Fruit fly (Drosophila melanogaster) whole organism, wandering third instar larva: Measurements from ENCODE around the gene CG6693.
A peak's percentile ranks its signal among the peaks of the same experiment; 100 is the strongest.

Experiments used
- Abd-B ChIP-seq: fragments of >200 bp; optimal IDR thresholded peaks from 2 replicates; lab custom pipeline; 2017; ENCODE audit warnings: missing biosample characterization, missing genetic modification characterization
- CG32264 ChIP-seq: fragments of 200-800 bp; sonication (Bioruptor generic); optimal IDR thresholded peaks from 2 replicates; lab custom pipeline; 2016; ENCODE audit warnings: missing biosample characterization, missing genetic modification characterization
- CG9705 ChIP-seq: fragments of 200-800 bp; sonication (Bioruptor generic); optimal IDR thresholded peaks from 2 replicates; lab custom pipeline; 2018; ENCODE audit warnings: missing biosample characterization, mild to moderate bottlenecking, missing genetic modification characterization
- CrebA ChIP-seq: fragments of 200-800 bp; sonication (Bioruptor generic); optimal IDR thresholded peaks from 2 replicates; lab custom pipeline; 2016; ENCODE audit warnings: missing biosample characterization, mild to moderate bottlenecking, missing genetic modification characterization, borderline replicate concordance
- Dfd ChIP-seq: fragments of >200 bp; optimal IDR thresholded peaks from 2 replicates; lab custom pipeline; 2017; ENCODE audit warnings: missing biosample characterization, missing genetic modification characterization
- Dif ChIP-seq: fragments of 200-275, 200-300 bp; sonication (Bioruptor generic); optimal IDR thresholded peaks from 2 replicates; lab custom pipeline; 2018; ENCODE audit warnings: missing biosample characterization, missing genetic modification characterization; ENCODE audit not compliant: partially characterized antibody
- GATAd ChIP-seq: sonication (Bioruptor generic); optimal IDR thresholded peaks from 2 replicates; lab custom pipeline; 2016; ENCODE audit warnings: missing biosample characterization, missing genetic modification characterization
- HLH106 ChIP-seq: fragments of 200-800 bp; optimal IDR thresholded peaks from 3 replicates; lab custom pipeline; 2019; ENCODE audit warnings: missing biosample characterization, mild to moderate bottlenecking, missing genetic modification characterization, moderate library complexity
- Hnf4 ChIP-seq: fragments of 200-800 bp; sonication (Bioruptor generic); optimal IDR thresholded peaks from 2 replicates; lab custom pipeline; 2016; ENCODE audit warnings: missing biosample characterization, mild to moderate bottlenecking, missing genetic modification characterization
- Hr78 ChIP-seq: fragments of >200 bp; optimal IDR thresholded peaks from 2 replicates; lab custom pipeline; 2017; ENCODE audit warnings: missing biosample characterization, missing genetic modification characterization
- Hr83 ChIP-seq: fragments of 200-300 bp; sonication (Bioruptor generic); optimal IDR thresholded peaks from 2 replicates; lab custom pipeline; 2016; ENCODE audit warnings: missing biosample characterization, mild to moderate bottlenecking, missing genetic modification characterization, moderate library complexity; ENCODE audit not compliant: poor library complexity, severe bottlenecking
- Jra ChIP-seq: sonication (Bioruptor generic); optimal IDR thresholded peaks from 2 replicates; lab custom pipeline; 2016; ENCODE audit warnings: missing biosample characterization, missing genetic modification characterization
- Mio ChIP-seq: sonication (Bioruptor generic); optimal IDR thresholded peaks from 2 replicates; lab custom pipeline; 2016; ENCODE audit warnings: missing biosample characterization, missing genetic modification characterization
- Myc ChIP-seq: fragments of >200 bp; optimal IDR thresholded peaks from 2 replicates; lab custom pipeline; 2017
- N ChIP-seq: fragments of >200 bp; optimal IDR thresholded peaks from 2 replicates; lab custom pipeline; 2018; ENCODE audit warnings: missing biosample characterization, missing external identifiers, missing genetic modification characterization
- OdsH ChIP-seq: fragments of 200-800 bp; sonication (Bioruptor generic); optimal IDR thresholded peaks from 2 replicates; lab custom pipeline; 2016; ENCODE audit warnings: missing biosample characterization, mild to moderate bottlenecking, missing genetic modification characterization
- Rel ChIP-seq, 2 experiments: fragments of 200-800 bp; sonication (Bioruptor generic) in 1 of 2; optimal IDR thresholded peaks; 2 replicates in 1 of 2; 3 replicates in 1 of 2; lab custom pipeline; 2016 to 2019; ENCODE audit warnings: mild to moderate bottlenecking in 2 of 2, missing biosample characterization in 2 of 2, missing genetic modification characterization in 2 of 2, moderate library complexity in 1 of 2
- Sp1 ChIP-seq: fragments of 200-800 bp; sonication (Bioruptor generic); optimal IDR thresholded peaks from 3 replicates; lab custom pipeline; 2019; ENCODE audit warnings: missing biosample characterization, mild to moderate bottlenecking, missing genetic modification characterization, moderate library complexity
- Vsx2 ChIP-seq: fragments of 200-300, 225-300 bp; sonication (Bioruptor generic); optimal IDR thresholded peaks from 2 replicates; lab custom pipeline; 2018; ENCODE audit warnings: missing biosample characterization, missing genetic modification characterization; ENCODE audit not compliant: partially characterized antibody
- br ChIP-seq: fragments of 200-800 bp; sonication (Bioruptor generic); optimal IDR thresholded peaks from 2 replicates; lab custom pipeline; 2016; ENCODE audit warnings: missing biosample characterization, missing genetic modification characterization
- brk ChIP-seq: fragments of 200-800 bp; sonication (Bioruptor generic); optimal IDR thresholded peaks from 2 replicates; lab custom pipeline; 2016; ENCODE audit warnings: missing biosample characterization, mild to moderate bottlenecking, missing genetic modification characterization
- dl ChIP-seq, 2 experiments: fragments of 175-275, 200-275 bp in 1 of 2; fragments of 200-275 bp in 1 of 2; sonication (Bioruptor generic); optimal IDR thresholded peaks; lab custom pipeline; 2018; ENCODE audit warnings: mild to moderate bottlenecking in 2 of 2, missing biosample characterization in 2 of 2, missing genetic modification characterization in 2 of 2, moderate library complexity in 2 of 2; ENCODE audit not compliant: partially characterized antibody in 2 of 2, insufficient read depth in 1 of 2
- dmrt93B ChIP-seq: fragments of 200-800 bp; sonication (Bioruptor generic); optimal IDR thresholded peaks from 2 replicates; lab custom pipeline; 2018; ENCODE audit warnings: missing biosample characterization, mild to moderate bottlenecking, missing genetic modification characterization
- dsf ChIP-seq: sonication (Bioruptor generic); optimal IDR thresholded peaks from 2 replicates; lab custom pipeline; 2016; ENCODE audit warnings: missing biosample characterization, missing genetic modification characterization, borderline replicate concordance
- ey ChIP-seq: fragments of 200-800 bp; sonication (Bioruptor generic); optimal IDR thresholded peaks from 2 replicates; lab custom pipeline; 2016; ENCODE audit warnings: missing biosample characterization, missing genetic modification characterization
- foxo ChIP-seq, 2 experiments: fragments of 200-800 bp; sonication (Bioruptor generic); optimal IDR thresholded peaks; 2 replicates in 1 of 2; 3 replicates in 1 of 2; lab custom pipeline; 2016 to 2017; ENCODE audit warnings: missing biosample characterization in 2 of 2, missing genetic modification characterization in 2 of 2
- fru ChIP-seq: fragments of 200-800 bp; sonication (Bioruptor generic); optimal IDR thresholded peaks from 3 replicates; lab custom pipeline; 2016; ENCODE audit warnings: missing biosample characterization, mild to moderate bottlenecking, missing genetic modification characterization
- h ChIP-seq: fragments of 200-800 bp; sonication (Bioruptor generic); optimal IDR thresholded peaks from 3 replicates; lab custom pipeline; 2016; ENCODE audit warnings: missing biosample characterization, mild to moderate bottlenecking, missing genetic modification characterization
- jim ChIP-seq: fragments of 175-275, 200-325 bp; sonication (Bioruptor generic); optimal IDR thresholded peaks from 2 replicates; lab custom pipeline; 2016; ENCODE audit warnings: missing biosample characterization, mild to moderate bottlenecking, missing genetic modification characterization
- lola ChIP-seq: fragments of >200 bp; optimal IDR thresholded peaks from 2 replicates; lab custom pipeline; 2017; ENCODE audit warnings: missing biosample characterization, missing genetic modification characterization
- pan ChIP-seq: fragments of >200 bp; optimal IDR thresholded peaks from 2 replicates; lab custom pipeline; 2017
- psq ChIP-seq: fragments of 200-800 bp; sonication (Bioruptor generic); optimal IDR thresholded peaks from 3 replicates; lab custom pipeline; 2017; ENCODE audit warnings: missing biosample characterization, mild to moderate bottlenecking, missing genetic modification characterization, moderate library complexity
- rgr ChIP-seq: fragments of 200-800 bp; sonication (Bioruptor generic); optimal IDR thresholded peaks from 3 replicates; lab custom pipeline; 2016; ENCODE audit warnings: missing biosample characterization, mild to moderate bottlenecking, missing genetic modification characterization
- sage ChIP-seq: fragments of 200-800 bp; sonication (Bioruptor generic); optimal IDR thresholded peaks from 2 replicates; lab custom pipeline; 2016; ENCODE audit warnings: missing biosample characterization, mild to moderate bottlenecking, missing genetic modification characterization
- sv ChIP-seq: fragments of 200-800 bp; sonication (Bioruptor generic); optimal IDR thresholded peaks from 3 replicates; lab custom pipeline; 2016; ENCODE audit warnings: missing biosample characterization, missing genetic modification characterization
- tai ChIP-seq: sonication (Bioruptor generic); optimal IDR thresholded peaks from 2 replicates; lab custom pipeline; 2016; ENCODE audit warnings: missing biosample characterization, missing genetic modification characterization
- usp ChIP-seq: fragments of >200 bp; optimal IDR thresholded peaks from 2 replicates; lab custom pipeline; 2017; ENCODE audit warnings: missing biosample characterization, missing genetic modification characterization
- woc ChIP-seq: sonication (Bioruptor generic); optimal IDR thresholded peaks from 2 replicates; lab custom pipeline; 2016; ENCODE audit warnings: missing biosample characterization, mild to moderate bottlenecking, missing genetic modification characterization

Gene CG6693

dm6 chr3R:11208766-11209331 is 12.6 kb downstream of the CG6693 start:
- TF ChIP-seq brk (GFP tag; lab: Kevin White, UChicago) (peak; percentile 6), usp (no peak), jim (no peak), CrebA (no peak), Myc (lab: Kevin White, UChicago) (peak; percentile 13), br (no peak), Mio (no peak), Rel (GFP tag; optimal IDR thresholded peaks at IDR 0.05; lab: Kevin White, UChicago) (no peak), Rel (tag; optimal IDR thresholded peaks at IDR 0.05; lab: Kevin White, UChicago) (no peak), pan (lab: Kevin White, UChicago) (no peak)

- TF ChIP-seq Myc (lab: Kevin White, UChicago) = no peak
- TF ChIP-seq br = peak; percentile 56
- TF ChIP-seq foxo (GFP tag; optimal IDR thresholded peaks at IDR 0.05; lab: Kevin White, UChicago) = peak; percentile 39 to 81
- TF ChIP-seq Dfd (GFP tag; lab: Kevin White, UChicago) = no peak
- no peak for TF ChIP-seq Hr78 (GFP tag; lab: Kevin White, UChicago)
- TF ChIP-seq N = no peak
- TF ChIP-seq Sp1 (GFP tag; lab: Kevin White, UChicago) = peak; percentile 74
- peak; percentile 53 for TF ChIP-seq woc (GFP tag; lab: Kevin White, UChicago)
- no peak for TF ChIP-seq Abd-B (GFP tag; lab: Kevin White, UChicago)
- peak; percentile 80 for TF ChIP-seq sage (GFP tag; lab: Kevin White, UChicago)
- peak; percentile 76 for TF ChIP-seq fru (GFP tag; lab: Kevin White, UChicago)
- TF ChIP-seq CG32264 = peak; percentile 55
- peak; percentile 39 for TF ChIP-seq sv (GFP tag; lab: Kevin White, UChicago)
- TF ChIP-seq OdsH (GFP tag; lab: Kevin White, UChicago) = peak; percentile 85
- TF ChIP-seq brk (GFP tag; lab: Kevin White, UChicago) = peak; percentile 86
- no peak for TF ChIP-seq CG9705 (GFP tag; lab: Kevin White, UChicago)
- TF ChIP-seq rgr (GFP tag; lab: Kevin White, UChicago) = peak; percentile 86
- peak; percentile 77 for TF ChIP-seq Rel (GFP tag; optimal IDR thresholded peaks at IDR 0.05; lab: Kevin White, UChicago)
- peak; percentile 42 for TF ChIP-seq Rel (tag; optimal IDR thresholded peaks at IDR 0.05; lab: Kevin White, UChicago)
- no peak for TF ChIP-seq Mio
- no peak for TF ChIP-seq lola (GFP tag; lab: Kevin White, UChicago)
- TF ChIP-seq h (GFP tag; lab: Kevin White, UChicago) = peak; percentile 85
- no peak for TF ChIP-seq dl (GFP tag; optimal IDR thresholded peaks at IDR 0.05; lab: Kevin White, UChicago; ENCODE audit: insufficient read depth in 1 of 2, partially characterized antibody in 2 of 2)
- no peak for TF ChIP-seq usp
- TF ChIP-seq tai (GFP tag; lab: Kevin White, UChicago) = no peak
- peak; percentile 69 for TF ChIP-seq ey (GFP tag; lab: Kevin White, UChicago)
- TF ChIP-seq Hnf4 (GFP tag; lab: Kevin White, UChicago) = peak; percentile 50
- no peak for TF ChIP-seq jim
- peak; percentile 74 for TF ChIP-seq psq
- no peak for TF ChIP-seq CrebA
- no peak for TF ChIP-seq Jra (GFP tag; lab: Kevin White, UChicago)
- no peak for TF ChIP-seq Hr83 (GFP tag; lab: Kevin White, UChicago)
- peak; percentile 65 for TF ChIP-seq HLH106 (tag; lab: Kevin White, UChicago)
- no peak for TF ChIP-seq Vsx2
- no peak for TF ChIP-seq Dif (GFP tag; lab: Kevin White, UChicago)
- peak; percentile 32 for TF ChIP-seq dmrt93B (GFP tag; lab: Kevin White, UChicago)
- no peak for TF ChIP-seq GATAd (GFP tag; lab: Kevin White, UChicago)
- no peak for TF ChIP-seq dsf
- peak; percentile 61 for TF ChIP-seq pan (lab: Kevin White, UChicago)
These were observed 20.5 kb downstream of the CG6693 start for dm6 chr3R:11200885-11201421.
